Worm (Caenorhabditis elegans): ENCODE data around the gene W02B12.11.
A peak's percentile ranks its signal among the peaks of the same experiment; 100 is the strongest.

Gene W02B12.11

ce11 chrII:11459883-11460282 is 13.8 kb upstream of the W02B12.11 start:
- no peak for TF ChIP-seq unc-55 (GFP tag; optimal IDR thresholded peaks at IDR 0.05)
- TF ChIP-seq fax-1 (tag; optimal IDR thresholded peaks at IDR 0.05), result no peak
- no peak for TF ChIP-seq nfya-1 (tag; optimal IDR thresholded peaks at IDR 0.05)
- TF ChIP-seq zip-5 (tag; optimal IDR thresholded peaks at IDR 0.05), result no peak
- no peak for TF ChIP-seq fkh-10 (GFP tag; optimal IDR thresholded peaks at IDR 0.05)
- TF ChIP-seq ceh-19 (GFP tag; optimal IDR thresholded peaks at IDR 0.05), result no peak
- TF ChIP-seq K09A11.1 (tag; optimal IDR thresholded peaks at IDR 0.05; ENCODE audit: insufficient read depth), result no peak
- no peak for TF ChIP-seq C08G9.2 (tag; optimal IDR thresholded peaks at IDR 0.05)
- no peak for TF ChIP-seq tbx-7 (tag; optimal IDR thresholded peaks at IDR 0.05)
- no peak for TF ChIP-seq hlh-6 (tag; optimal IDR thresholded peaks at IDR 0.05)
- TF ChIP-seq odd-2 (tag; optimal IDR thresholded peaks at IDR 0.05), result no peak
- TF ChIP-seq pha-4 (tag; optimal IDR thresholded peaks at IDR 0.05), result no peak
- TF ChIP-seq pag-3 (tag; optimal IDR thresholded peaks at IDR 0.05; ENCODE audit: borderline replicate concordance), result no peak
- no peak for TF ChIP-seq nhr-232 (tag; optimal IDR thresholded peaks at IDR 0.05)
- TF ChIP-seq sdc-2 (tag; optimal IDR thresholded peaks at IDR 0.05), result no peak
- no peak for TF ChIP-seq ceh-14 (tag; optimal IDR thresholded peaks at IDR 0.05)
- TF ChIP-seq hlh-13 (GFP tag; optimal IDR thresholded peaks at IDR 0.05), result no peak
- no peak for TF ChIP-seq elt-2 (tag; optimal IDR thresholded peaks at IDR 0.05)

- TF ChIP-seq pha-4 (tag; optimal IDR thresholded peaks at IDR 0.05) (no peak), ceh-31 (tag; optimal IDR thresholded peaks at IDR 0.05) (peak; percentile 9), elt-2 (tag; optimal IDR thresholded peaks at IDR 0.05) (peak; percentile 8)
Observed at ce11 chrII:11463899-11464298, 9.8 kb upstream of the W02B12.11 start.

ce11 chrII:11464427-11464944 is 9.2 kb upstream of the W02B12.11 start, which contains the start of the genes aars-1 and rga-1:
Gene aars-1 (minus strand): TSS chrII:11464497.
Gene rga-1 (plus strand): TSS chrII:11464894.
- TF ChIP-seq unc-42 (tag; optimal IDR thresholded peaks at IDR 0.05), result no peak
- TF ChIP-seq sdc-2 (tag; optimal IDR thresholded peaks at IDR 0.05), result no peak
- no peak for TF ChIP-seq ceh-31 (tag; optimal IDR thresholded peaks at IDR 0.05)
- peak; percentile 61 for TF ChIP-seq tbx-2 (tag; optimal IDR thresholded peaks at IDR 0.05)
- peak; percentile 43 for TF ChIP-seq ref-2 (tag; optimal IDR thresholded peaks at IDR 0.05)
- TF ChIP-seq fkh-10 (GFP tag; optimal IDR thresholded peaks at IDR 0.05), result no peak
- no peak for TF ChIP-seq T23F11.4 (GFP tag; optimal IDR thresholded peaks at IDR 0.05)
- peak; percentile 51 for TF ChIP-seq hlh-30 (tag; optimal IDR thresholded peaks at IDR 0.05; ENCODE audit: insufficient read depth)
- TF ChIP-seq nhr-11 (tag; optimal IDR thresholded peaks at IDR 0.05), result no peak
- TF ChIP-seq nfya-1 (tag; optimal IDR thresholded peaks at IDR 0.05), result peak; percentile 67
- peak; percentile 55 for TF ChIP-seq unc-55 (GFP tag; optimal IDR thresholded peaks at IDR 0.05)
- TF ChIP-seq ceh-18 (tag; optimal IDR thresholded peaks at IDR 0.05), result no peak

ce11 chrII:11467541-11467940 is 6.1 kb upstream of the W02B12.11 start, which contains the start of gene klp-17:
Gene klp-17 (minus strand): TSS chrII:11467641.
- TF ChIP-seq ceh-14 (tag; optimal IDR thresholded peaks at IDR 0.05) (no peak), ref-2 (tag; optimal IDR thresholded peaks at IDR 0.05) (no peak)

- TF ChIP-seq ets-4 (tag; optimal IDR thresholded peaks at IDR 0.05), result no peak
- no peak for TF ChIP-seq nfya-1 (tag; optimal IDR thresholded peaks at IDR 0.05)
- no peak for TF ChIP-seq hlh-30 (tag; optimal IDR thresholded peaks at IDR 0.05; ENCODE audit: insufficient read depth)
- TF ChIP-seq dve-1 (tag; optimal IDR thresholded peaks at IDR 0.05), result no peak
- no peak for TF ChIP-seq C38D4.7 (GFP tag; optimal IDR thresholded peaks at IDR 0.05)
- no peak for TF ChIP-seq ceh-31 (tag; optimal IDR thresholded peaks at IDR 0.05)
- no peak for TF ChIP-seq pax-1 (tag; optimal IDR thresholded peaks at IDR 0.05)
- no peak for TF ChIP-seq ceh-34 (tag; optimal IDR thresholded peaks at IDR 0.05)
- no peak for TF ChIP-seq hlh-6 (tag; optimal IDR thresholded peaks at IDR 0.05)
- no peak for TF ChIP-seq lin-11 (tag; optimal IDR thresholded peaks at IDR 0.05)
- no peak for TF ChIP-seq ceh-45 (GFP tag; IDR thresholded peaks at IDR 0.05)
- no peak for TF ChIP-seq unc-86 (tag; optimal IDR thresholded peaks at IDR 0.05)
- TF ChIP-seq fkh-10 (GFP tag; optimal IDR thresholded peaks at IDR 0.05), result no peak
- TF ChIP-seq K02D7.2 (tag; optimal IDR thresholded peaks at IDR 0.05), result no peak
- TF ChIP-seq hlh-15 (tag; optimal IDR thresholded peaks at IDR 0.05), result no peak
- no peak for TF ChIP-seq odd-2 (tag; optimal IDR thresholded peaks at IDR 0.05)
Observed at ce11 chrII:11469574-11470108, 4.0 kb upstream of the W02B12.11 start, which contains the start of gene cisd-1. Gene cisd-1 (minus strand): TSS chrII:11469624.
